Worm (Caenorhabditis elegans) whole organism, mixed stage, embryonic: ENCODE results near the gene cdr-3.

Experiments
- M03D4.4 ChIP-seq: sonication (generic microtip); optimal IDR thresholded peaks from 2 replicates; lab custom pipeline; 2017; ENCODE audit warnings: mild to moderate bottlenecking, missing genetic modification characterization, missing compliant biosample characterization
- ceh-43 ChIP-seq: fragments of 200-800 bp; sonication (Bioruptor generic); optimal IDR thresholded peaks from 2 replicates; lab custom pipeline; 2018; ENCODE audit warnings: mild to moderate bottlenecking, missing genetic modification characterization, moderate library complexity, missing compliant biosample characterization
- cnd-1 ChIP-seq: fragments of 200-800 bp; sonication (Bioruptor generic); optimal IDR thresholded peaks from 2 replicates; lab custom pipeline; 2018; ENCODE audit warnings: mild to moderate bottlenecking, missing genetic modification characterization, missing compliant biosample characterization
- elt-1 ChIP-seq: sonication (generic microtip); optimal IDR thresholded peaks from 2 replicates; lab custom pipeline; 2017; ENCODE audit warnings: missing genetic modification characterization, mild to moderate bottlenecking, missing compliant biosample characterization, antibody characterized with exemption, moderate library complexity, borderline replicate concordance; ENCODE audit not compliant: insufficient read depth
- flh-1 ChIP-seq: fragments of 200-800 bp; sonication (Bioruptor generic); optimal IDR thresholded peaks from 2 replicates; lab custom pipeline; 2018; ENCODE audit warnings: mild to moderate bottlenecking, missing genetic modification characterization, moderate library complexity, missing compliant biosample characterization
- lin-32 ChIP-seq: fragments of 200-800 bp; sonication (Bioruptor generic); optimal IDR thresholded peaks from 2 replicates; lab custom pipeline; 2018; ENCODE audit warnings: mild to moderate bottlenecking, missing genetic modification characterization, missing compliant biosample characterization
- lsy-2 ChIP-seq: fragments of 150-350 bp; optimal IDR thresholded peaks from 2 replicates; lab custom pipeline; 2014; ENCODE audit warnings: missing biosample characterization, missing genetic modification characterization
- snpc-4 ChIP-seq: fragments of 150-350 bp; optimal IDR thresholded peaks from 2 replicates; lab custom pipeline; 2014; ENCODE audit warnings: missing biosample characterization, missing genetic modification characterization
- tbx-8 ChIP-seq: fragments of 200-800 bp; sonication (Bioruptor generic); optimal IDR thresholded peaks from 2 replicates; lab custom pipeline; 2018; ENCODE audit warnings: mild to moderate bottlenecking, missing genetic modification characterization, moderate library complexity, missing compliant biosample characterization
- unc-39 ChIP-seq: fragments of 150-350 bp; optimal IDR thresholded peaks from 2 replicates; lab custom pipeline; 2014; ENCODE audit warnings: missing biosample characterization, missing genetic modification characterization
- ztf-11 ChIP-seq: fragments of 150-350 bp; optimal IDR thresholded peaks from 2 replicates; lab custom pipeline; 2014; ENCODE audit warnings: missing biosample characterization, missing genetic modification characterization

cdr-3 gene

ce11 chrV:12369437-12369836 is 47.7 kb downstream of the cdr-3 start, which contains the start of gene gcy-13:
Gene gcy-13 (minus strand): TSS chrV:12369537.
- no peak for TF ChIP-seq snpc-4 (tag; lab: Kevin White, UChicago)
- TF ChIP-seq lsy-2 (tag; lab: Kevin White, UChicago), result no peak
- TF ChIP-seq flh-1 (GFP tag; lab: Kevin White, UChicago), result no peak
- TF ChIP-seq elt-1 (tag; lab: Kevin White, UChicago), result no peak
- no peak for TF ChIP-seq tbx-8 (GFP tag; lab: Kevin White, UChicago)
- no peak for TF ChIP-seq cnd-1
- no peak for TF ChIP-seq ztf-11 (tag; lab: Kevin White, UChicago)
- no peak for TF ChIP-seq lin-32 (GFP tag; lab: Kevin White, UChicago)
- TF ChIP-seq unc-39, result no peak
- no peak for TF ChIP-seq ceh-43
- TF ChIP-seq M03D4.4 (tag; lab: Kevin White, UChicago), result no peak
